Worm (Caenorhabditis elegans) whole organism, L4 larva: Measurements from ENCODE around the gene T13C2.3.

ENCODE experiments used
- F37D6.2 ChIP-seq: sonication (generic microtip); optimal IDR thresholded peaks from 2 replicates; lab custom pipeline; 2016; ENCODE audit warnings: mild to moderate bottlenecking, missing genetic modification characterization, missing compliant biosample characterization
- Y75B8A.6 ChIP-seq: fragments of 200-800 bp; sonication (Bioruptor generic); IDR thresholded peaks from 2 replicates; pipeline ENCODE4 v1.3.6; 2022; ENCODE audit warnings: missing genetic modification reagents, missing genetic modification characterization, missing compliant biosample characterization
- ZK546.5 ChIP-seq, 2 experiments: sonication (generic microtip); optimal IDR thresholded peaks; 2 replicates each; lab custom pipeline; 2017; ENCODE audit warnings: missing biosample characterization in 2 of 2, missing genetic modification characterization in 2 of 2
- aha-1 ChIP-seq: fragments of 150-350 bp; peaks from one replicate; lab custom pipeline; 2014; ENCODE audit warnings: missing biosample characterization, missing genetic modification characterization
- attf-4 ChIP-seq: sonication (generic microtip); optimal IDR thresholded peaks from 3 replicates; lab custom pipeline; 2017; ENCODE audit warnings: missing biosample characterization, missing genetic modification characterization
- ceh-20 ChIP-seq: fragments of 200-800 bp; sonication (Bioruptor generic); IDR thresholded peaks from 2 replicates; pipeline ENCODE4 v1.3.6; 2022; ENCODE audit warnings: missing genetic modification reagents, missing genetic modification characterization, missing compliant biosample characterization
- ceh-32 ChIP-seq: sonication (generic microtip); optimal IDR thresholded peaks from 2 replicates; lab custom pipeline; 2016; ENCODE audit warnings: mild to moderate bottlenecking, missing genetic modification characterization, missing compliant biosample characterization; ENCODE audit not compliant: poor library complexity
- cey-2 ChIP-seq: sonication (generic microtip); optimal IDR thresholded peaks from 3 replicates; lab custom pipeline; 2017; ENCODE audit warnings: missing genetic modification characterization, mild to moderate bottlenecking, missing compliant biosample characterization, antibody characterized with exemption, borderline replicate concordance; ENCODE audit not compliant: insufficient read depth
- ctbp-1 ChIP-seq: fragments of 200-800 bp; sonication (Bioruptor generic); IDR thresholded peaks from 2 replicates; pipeline ENCODE4 v1.3.6; 2022; ENCODE audit warnings: missing genetic modification reagents, missing genetic modification characterization, missing compliant biosample characterization
- daf-16 ChIP-seq, 3 experiments: sonication (generic microtip); optimal IDR thresholded peaks; 2 replicates each; lab custom pipeline; 2016 to 2017; ENCODE audit warnings: missing genetic modification characterization in 3 of 3, missing genetic modification reagents in 3 of 3, mild to moderate bottlenecking in 2 of 3, missing compliant biosample characterization in 2 of 3, missing biosample characterization in 1 of 3, moderate library complexity in 1 of 3
- dmd-6 ChIP-seq: fragments of 200-800 bp; sonication (Bioruptor generic); IDR thresholded peaks from 2 replicates; pipeline ENCODE4 v1.3.6; 2022; ENCODE audit warnings: missing genetic modification reagents, missing genetic modification characterization, missing compliant biosample characterization
- duxl-1 ChIP-seq: sonication (generic microtip); optimal IDR thresholded peaks from 2 replicates; lab custom pipeline; 2016; ENCODE audit warnings: mild to moderate bottlenecking, missing genetic modification characterization, moderate library complexity, missing compliant biosample characterization; ENCODE audit not compliant: poor library complexity
- dve-1 ChIP-seq: sonication (generic microtip); optimal IDR thresholded peaks from 2 replicates; lab custom pipeline; 2017; ENCODE audit warnings: antibody characterized with exemption, mild to moderate bottlenecking, missing genetic modification characterization, missing compliant biosample characterization; ENCODE audit not compliant: insufficient read depth
- fkh-10 ChIP-seq: fragments of 150-350 bp; optimal IDR thresholded peaks from 2 replicates; lab custom pipeline; 2014; ENCODE audit warnings: missing biosample characterization, missing genetic modification reagents, missing genetic modification characterization
- gei-8 ChIP-seq: fragments of 200-800 bp; sonication (Bioruptor generic); optimal IDR thresholded peaks from 2 replicates; lab custom pipeline; 2018; ENCODE audit warnings: mild to moderate bottlenecking, missing genetic modification characterization, missing compliant biosample characterization
- hlh-11 ChIP-seq: fragments of 200-800 bp; sonication (Bioruptor generic); optimal IDR thresholded peaks from 2 replicates; lab custom pipeline; 2018; ENCODE audit warnings: mild to moderate bottlenecking, missing genetic modification characterization, missing compliant biosample characterization
- hlh-30 ChIP-seq: sonication (generic microtip); optimal IDR thresholded peaks from 2 replicates; lab custom pipeline; 2017; ENCODE audit warnings: antibody characterized with exemption, mild to moderate bottlenecking, missing genetic modification characterization, missing compliant biosample characterization; ENCODE audit not compliant: insufficient read depth
- hmg-1.1 ChIP-seq: fragments of 200-800 bp; sonication (Bioruptor generic); IDR thresholded peaks from 2 replicates; pipeline ENCODE4 v1.3.6; 2022; ENCODE audit warnings: missing genetic modification reagents, missing genetic modification characterization, missing compliant biosample characterization
- lin-13 ChIP-seq: fragments of 150-350 bp; optimal IDR thresholded peaks from 2 replicates; lab custom pipeline; 2014; ENCODE audit warnings: missing biosample characterization, missing genetic modification reagents, missing genetic modification characterization
- lin-39 ChIP-seq: fragments of 150-350 bp; optimal IDR thresholded peaks from 2 replicates; lab custom pipeline; 2014; ENCODE audit warnings: missing biosample characterization, missing genetic modification reagents, missing genetic modification characterization
- lir-3 ChIP-seq: sonication (generic microtip); optimal IDR thresholded peaks from 2 replicates; lab custom pipeline; 2016; ENCODE audit warnings: mild to moderate bottlenecking, missing genetic modification characterization, missing compliant biosample characterization
- lsy-2 ChIP-seq, 2 experiments: fragments of 150-350 bp in 1 of 2; sonication (generic microtip) in 1 of 2; optimal IDR thresholded peaks; 2 replicates each; lab custom pipeline; 2014 to 2017; ENCODE audit warnings: missing biosample characterization in 2 of 2, missing genetic modification characterization in 2 of 2
- madf-5 ChIP-seq, 2 experiments: fragments of 200-800 bp; sonication (Bioruptor generic); IDR thresholded peaks; 2 replicates each; pipeline ENCODE4 v1.3.6; 2022; ENCODE audit warnings: missing compliant biosample characterization in 2 of 2, missing genetic modification characterization in 2 of 2
- madf-9 ChIP-seq: fragments of 200-800 bp; sonication (Bioruptor generic); conservative IDR thresholded peaks from 2 replicates; pipeline ENCODE4 v1.3.6; 2022; ENCODE audit warnings: missing genetic modification reagents, missing genetic modification characterization, missing compliant biosample characterization
- mdl-1 ChIP-seq, 2 experiments: fragments of 150-350 bp in 1 of 2; sonication (generic microtip) in 1 of 2; optimal IDR thresholded peaks; 2 replicates each; lab custom pipeline; 2014 to 2017; ENCODE audit warnings: missing biosample characterization in 2 of 2, missing genetic modification characterization in 2 of 2
- mep-1 ChIP-seq: fragments of 150-350 bp; sonication (generic microtip); optimal IDR thresholded peaks from 3 replicates; lab custom pipeline; 2014; ENCODE audit warnings: missing biosample characterization, missing genetic modification characterization
- mes-2 ChIP-seq: sonication (generic microtip); optimal IDR thresholded peaks from 2 replicates; lab custom pipeline; 2016; ENCODE audit warnings: missing genotype, mild to moderate bottlenecking, missing genetic modification characterization, missing compliant biosample characterization; ENCODE audit not compliant: poor library complexity, severe bottlenecking
- mxl-3 ChIP-seq: fragments of 200-800 bp; sonication (Bioruptor generic); optimal IDR thresholded peaks from 2 replicates; lab custom pipeline; 2018; ENCODE audit warnings: mild to moderate bottlenecking, missing genetic modification characterization, missing compliant biosample characterization
- nhr-11 ChIP-seq: fragments of 150-350 bp; optimal IDR thresholded peaks from 2 replicates; lab custom pipeline; 2014; ENCODE audit warnings: missing biosample characterization, missing genetic modification characterization
- nhr-111 ChIP-seq: fragments of 200-800 bp; sonication (Bioruptor generic); optimal IDR thresholded peaks from 2 replicates; lab custom pipeline; 2018; ENCODE audit warnings: mild to moderate bottlenecking, missing genetic modification characterization, missing compliant biosample characterization
- nhr-25 ChIP-seq: sonication (generic microtip); optimal IDR thresholded peaks from 2 replicates; lab custom pipeline; 2017; ENCODE audit warnings: missing genetic modification characterization, mild to moderate bottlenecking, missing compliant biosample characterization, antibody characterized with exemption, moderate library complexity, borderline replicate concordance; ENCODE audit not compliant: insufficient read depth
- nhr-28 ChIP-seq: fragments of 150-350 bp; optimal IDR thresholded peaks from 2 replicates; lab custom pipeline; 2014; ENCODE audit warnings: missing biosample characterization, missing genetic modification characterization
- nhr-48 ChIP-seq: sonication (generic microtip); optimal IDR thresholded peaks from 2 replicates; lab custom pipeline; 2016; ENCODE audit warnings: mild to moderate bottlenecking, missing genetic modification characterization, missing compliant biosample characterization
- nhr-6 ChIP-seq: fragments of 150-350 bp; optimal IDR thresholded peaks from 2 replicates; lab custom pipeline; 2014; ENCODE audit warnings: missing biosample characterization, missing genetic modification characterization
- pha-4 ChIP-seq, 2 experiments: fragments of 150-350 bp in 1 of 2; fragments of 200-800 bp in 1 of 2; sonication (Bioruptor generic) in 1 of 2; IDR thresholded peaks in 1 of 2; optimal IDR thresholded peaks in 1 of 2; 2 replicates each; pipeline versions ENCODE4 v1.3.6 to Lab custom; 2014 to 2022; ENCODE audit warnings: missing genetic modification characterization in 2 of 2, missing genetic modification reagents in 2 of 2, missing biosample characterization in 1 of 2, missing compliant biosample characterization in 1 of 2
- rbr-2 ChIP-seq: sonication (generic microtip); optimal IDR thresholded peaks from 2 replicates; lab custom pipeline; 2016; ENCODE audit warnings: missing genotype, missing genetic modification characterization, missing compliant biosample characterization
- saeg-2 ChIP-seq: fragments of 200-800 bp; sonication (Bioruptor generic); IDR thresholded peaks from 2 replicates; pipeline ENCODE4 v1.3.6; 2022; ENCODE audit warnings: missing genetic modification reagents, missing genetic modification characterization, missing compliant biosample characterization
- sdz-12 ChIP-seq: fragments of 200-800 bp; sonication (Bioruptor generic); optimal IDR thresholded peaks from 2 replicates; lab custom pipeline; 2018; ENCODE audit warnings: mild to moderate bottlenecking, missing genetic modification characterization, missing compliant biosample characterization
- set-16 ChIP-seq: fragments of 200-800 bp; sonication (Bioruptor generic); IDR thresholded peaks from 2 replicates; pipeline ENCODE4 v1.3.6; 2022; ENCODE audit warnings: missing genetic modification reagents, missing genetic modification characterization, missing compliant biosample characterization
- tra-1 ChIP-seq: fragments of 200-800 bp; sonication (Bioruptor generic); IDR thresholded peaks from 2 replicates; pipeline ENCODE4 v1.3.6; 2022; ENCODE audit warnings: missing genetic modification reagents, missing genetic modification characterization, missing compliant biosample characterization
- unc-130 ChIP-seq: sonication (generic microtip); optimal IDR thresholded peaks from 2 replicates; lab custom pipeline; 2016; ENCODE audit warnings: missing genetic modification reagents, missing genetic modification characterization, missing compliant biosample characterization
- vab-7 ChIP-seq: fragments of 200-800 bp; sonication (Bioruptor generic); IDR thresholded peaks from 2 replicates; pipeline ENCODE4 v1.3.6; 2022; ENCODE audit warnings: missing genetic modification reagents, missing genetic modification characterization, missing compliant biosample characterization
- zfp-2 ChIP-seq: sonication (generic microtip); optimal IDR thresholded peaks from 2 replicates; lab custom pipeline; 2016; ENCODE audit warnings: mild to moderate bottlenecking, missing genetic modification characterization, missing compliant biosample characterization
- ztf-11 ChIP-seq: fragments of 150-350 bp; optimal IDR thresholded peaks from 2 replicates; lab custom pipeline; 2014; ENCODE audit warnings: missing biosample characterization, missing genetic modification characterization

The T13C2.3 gene

DNA sequence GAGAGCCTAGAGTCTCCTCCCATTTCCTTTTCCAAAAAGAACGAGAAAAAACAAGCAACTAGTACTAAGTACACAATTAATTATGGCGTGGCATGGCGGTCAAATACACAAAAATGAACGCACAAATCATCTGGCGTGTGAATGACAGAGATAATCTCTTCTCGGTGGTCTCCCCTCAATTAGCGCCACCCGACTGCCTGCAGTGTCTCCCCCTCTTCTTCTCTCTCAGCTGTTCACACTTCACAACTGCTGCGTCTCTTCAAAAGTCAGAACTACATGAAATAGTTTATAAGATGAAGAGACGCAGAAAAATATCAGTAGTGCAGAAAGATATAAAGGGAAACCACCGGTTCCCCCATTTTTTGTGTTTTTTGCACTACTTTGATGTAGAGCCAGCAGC lies 38.3 kb downstream of the T13C2.3 start:
- TF ChIP-seq nhr-48 (tag; lab: Kevin White, UChicago) (no peak), rbr-2 (tag; lab: Kevin White, UChicago) (peak; percentile 36), lsy-2 (tag; optimal IDR thresholded peaks at IDR 0.05; lab: Kevin White, UChicago) (peak; percentile 48 to 51), dve-1 (tag; lab: Kevin White, UChicago) (peak; percentile 67), daf-16 (GFP tag; optimal IDR thresholded peaks at IDR 0.05; lab: Kevin White, UChicago) (no peak), daf-16 (tag; optimal IDR thresholded peaks at IDR 0.05; lab: Kevin White, UChicago) (peak; percentile 23), hlh-30 (tag; lab: Kevin White, UChicago) (peak; percentile 68), ceh-20 (GFP tag; lab: Robert Waterston, UW) (0 out of 2 replicates have a peak, but pooled peaks have one; percentile 53), cey-2 (tag; lab: Kevin White, UChicago) (peak; percentile 19), mxl-3 (GFP tag; lab: Kevin White, UChicago) (peak; percentile 69), nhr-11 (peak; percentile 66), mdl-1 (tag; optimal IDR thresholded peaks at IDR 0.05; lab: Kevin White, UChicago) (peak; percentile 46 to 82), gei-8 (no peak), dmd-6 (GFP tag; lab: Robert Waterston, UW) (peak; percentile 69), pha-4 (GFP tag; IDR thresholded peaks at IDR 0.05; lab: Robert Waterston, UW) (peak; percentile 51; the same call in 1 of the 2 replicates), pha-4 (tag; optimal IDR thresholded peaks at IDR 0.05; lab: Kevin White, UChicago) (no peak), madf-9 (GFP tag; lab: Robert Waterston, UW) (peak; percentile 36; the same call in 1 of the 2 replicates), mep-1 (peak; percentile 62), hlh-11 (tag; lab: Kevin White, UChicago) (peak; percentile 91), madf-5 (GFP tag; IDR thresholded peaks at IDR 0.05; lab: Robert Waterston, UW) (no peak), fkh-10 (no peak), ctbp-1 (GFP tag; lab: Robert Waterston, UW) (peak; percentile 43; the same call in 1 of the 2 replicates), vab-7 (GFP tag; lab: Robert Waterston, UW) (no peak), nhr-28 (tag; lab: Kevin White, UChicago) (peak; percentile 74), hmg-1.1 (GFP tag; lab: Robert Waterston, UW) (peak; percentile 54; the same call in 1 of the 2 replicates), tra-1 (GFP tag; lab: Robert Waterston, UW) (peak; percentile 90), saeg-2 (GFP tag; lab: Robert Waterston, UW) (no peak), mes-2 (tag; lab: Kevin White, UChicago) (peak; percentile 43)

DNA sequence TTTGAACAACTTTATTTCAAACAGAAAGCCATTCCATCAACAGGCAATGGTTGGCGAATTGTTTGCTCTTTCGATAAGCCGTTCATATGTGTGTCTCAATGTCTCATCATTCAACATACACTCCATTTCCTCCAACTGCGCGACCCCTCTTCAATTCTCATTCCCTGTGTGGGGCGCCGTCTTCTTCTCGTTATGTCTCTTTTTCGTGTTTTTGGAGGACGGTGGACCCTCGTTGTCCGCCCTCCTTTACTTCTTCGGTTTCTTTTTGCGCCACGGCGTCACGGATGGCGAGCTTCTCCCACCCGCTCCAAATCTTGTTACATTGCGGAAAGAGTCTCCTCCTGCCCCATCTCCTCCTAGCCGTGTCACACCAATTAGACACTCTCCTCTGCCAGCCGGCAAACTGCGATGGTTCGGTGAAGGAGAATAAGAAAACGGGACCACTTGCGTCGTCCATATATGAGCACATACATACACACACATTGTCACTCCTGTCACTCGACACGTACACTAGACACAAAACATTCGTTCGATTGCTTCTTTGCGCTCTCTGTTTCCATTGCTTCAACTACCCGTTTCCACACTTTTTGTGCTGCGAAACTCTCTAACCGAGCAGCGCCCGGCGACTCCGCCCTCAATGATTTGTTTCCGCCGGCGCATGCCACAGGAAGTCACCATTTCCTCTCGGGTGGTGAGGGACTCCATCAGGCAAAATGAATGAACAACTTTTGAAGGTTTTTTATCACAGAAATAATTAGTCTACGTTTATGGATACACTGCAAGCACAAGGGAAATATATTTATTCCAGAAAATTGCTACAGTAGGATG lies 39.2 kb downstream of the T13C2.3 start:
- TF ChIP-seq fkh-10 (peak; percentile 21), F37D6.2 (tag; lab: Kevin White, UChicago) (no peak), sdz-12 (GFP tag; lab: Kevin White, UChicago) (peak; percentile 9), lir-3 (tag; lab: Kevin White, UChicago) (no peak), ctbp-1 (GFP tag; lab: Robert Waterston, UW) (0 out of 2 replicates have a peak, but pooled peaks have one; percentile 13), ceh-32 (tag; lab: Kevin White, UChicago) (no peak), set-16 (GFP tag; lab: Robert Waterston, UW) (peak; percentile 59; the same call in 1 of the 2 replicates), nhr-6 (tag; lab: Kevin White, UChicago) (no peak), nhr-11 (no peak), ztf-11 (tag; lab: Kevin White, UChicago) (no peak), lin-13 (GFP tag; lab: Kevin White, UChicago) (no peak), nhr-111 (GFP tag; lab: Kevin White, UChicago) (no peak), hmg-1.1 (GFP tag; lab: Robert Waterston, UW) (no peak), ZK546.5 (tag; optimal IDR thresholded peaks at IDR 0.05; lab: Kevin White, UChicago) (no peak), attf-4 (tag; lab: Kevin White, UChicago) (no peak), lin-39 (tag; lab: Kevin White, UChicago) (no peak), duxl-1 (tag; lab: Kevin White, UChicago) (no peak), unc-130 (no peak), dmd-6 (GFP tag; lab: Robert Waterston, UW) (no peak), nhr-25 (no peak), Y75B8A.6 (GFP tag; lab: Robert Waterston, UW) (no peak), zfp-2 (tag; lab: Kevin White, UChicago) (no peak), aha-1 (tag; lab: Kevin White, UChicago) (peak; percentile 49), rbr-2 (tag; lab: Kevin White, UChicago) (peak; percentile 5), mxl-3 (GFP tag; lab: Kevin White, UChicago) (no peak), mes-2 (tag; lab: Kevin White, UChicago) (no peak)
